Fruit fly (Drosophila melanogaster) whole organism, pupa: Measurements from ENCODE around the gene Mst36Fb.
A peak's percentile ranks its signal among the peaks of the same experiment; 100 is the strongest.

ENCODE experiments used
- CG10348 ChIP-seq: fragments of 200-800 bp; sonication (Bioruptor generic); IDR thresholded peaks from 2 replicates; pipeline ENCODE4 v1.3.6; 2022; ENCODE audit warnings: missing biosample characterization, missing genetic modification characterization
- CG12605 ChIP-seq: fragments of 200-800 bp; sonication (Bioruptor generic); IDR thresholded peaks from 2 replicates; pipeline ENCODE4 v1.3.6; 2022; ENCODE audit warnings: missing biosample characterization, missing genetic modification characterization
- CG13204 ChIP-seq: fragments of 200-800 bp; sonication (Bioruptor generic); optimal IDR thresholded peaks from 2 replicates; lab custom pipeline; 2018; ENCODE audit warnings: missing biosample characterization, mild to moderate bottlenecking, missing genetic modification characterization, moderate library complexity
- CG14655 ChIP-seq: fragments of 200-800 bp; sonication (Bioruptor generic); optimal IDR thresholded peaks from 3 replicates; lab custom pipeline; 2017; ENCODE audit warnings: mild to moderate bottlenecking, missing biosample characterization, missing genetic modification reagents, missing genetic modification characterization
- CG15710 ChIP-seq: fragments of 200-800 bp; sonication (Bioruptor generic); optimal IDR thresholded peaks from 2 replicates; lab custom pipeline; 2018; ENCODE audit warnings: missing biosample characterization, mild to moderate bottlenecking, missing genetic modification characterization, moderate library complexity
- CG17806 ChIP-seq: fragments of 200-800 bp; sonication (Bioruptor generic); optimal IDR thresholded peaks from 2 replicates; lab custom pipeline; 2018; ENCODE audit warnings: missing biosample characterization, mild to moderate bottlenecking, missing genetic modification characterization, moderate library complexity
- CG32121 ChIP-seq: fragments of 200-800 bp; sonication (Bioruptor generic); IDR thresholded peaks from 2 replicates; pipeline ENCODE4 v1.3.6; 2022; ENCODE audit warnings: missing biosample characterization, missing genetic modification characterization
- CG34367 ChIP-seq: fragments of 200-800 bp; sonication (Bioruptor generic); optimal IDR thresholded peaks from 2 replicates; lab custom pipeline; 2018; ENCODE audit warnings: missing biosample characterization, mild to moderate bottlenecking, missing genetic modification characterization
- CG4496 ChIP-seq: fragments of 200-800 bp; sonication (Bioruptor generic); IDR thresholded peaks from 3 replicates; pipeline ENCODE4 v1.3.6; 2022; ENCODE audit warnings: missing biosample characterization, missing genetic modification characterization
- CG8159 ChIP-seq: fragments of 200-800 bp; sonication (Bioruptor generic); optimal IDR thresholded peaks from 3 replicates; lab custom pipeline; 2018; ENCODE audit warnings: missing biosample characterization, mild to moderate bottlenecking, missing genetic modification characterization, moderate library complexity
- CG8301 ChIP-seq: fragments of 200-800 bp; sonication (Bioruptor generic); optimal IDR thresholded peaks from 2 replicates; lab custom pipeline; 2018; ENCODE audit warnings: missing biosample characterization, mild to moderate bottlenecking, missing genetic modification characterization
- CG9948 ChIP-seq: fragments of 200-800 bp; sonication (Bioruptor generic); optimal IDR thresholded peaks from 2 replicates; lab custom pipeline; 2018; ENCODE audit warnings: missing biosample characterization, mild to moderate bottlenecking, missing genetic modification characterization, moderate library complexity
- D1 ChIP-seq: fragments of 200-800 bp; sonication (Bioruptor generic); optimal IDR thresholded peaks from 2 replicates; lab custom pipeline; 2018; ENCODE audit warnings: missing biosample characterization, mild to moderate bottlenecking, missing genetic modification characterization, moderate library complexity
- EcR ChIP-seq: fragments of 200-800 bp; sonication (Bioruptor generic); optimal IDR thresholded peaks from 3 replicates; lab custom pipeline; 2019; ENCODE audit warnings: missing biosample characterization, missing genetic modification characterization, mild to moderate bottlenecking, moderate library complexity, missing genetic modification reagents
- Ets98B ChIP-seq: fragments of 200-800 bp; sonication (Bioruptor generic); IDR thresholded peaks from 2 replicates; pipeline ENCODE4 v1.3.6; 2022; ENCODE audit warnings: missing biosample characterization, missing genetic modification characterization
- Pif1A ChIP-seq: fragments of 200-800 bp; sonication (Bioruptor generic); optimal IDR thresholded peaks from 3 replicates; lab custom pipeline; 2016; ENCODE audit warnings: missing biosample characterization, missing genetic modification characterization
- Pif1B ChIP-seq: fragments of 200-800 bp; sonication (Bioruptor generic); optimal IDR thresholded peaks from 3 replicates; lab custom pipeline; 2016; ENCODE audit warnings: missing biosample characterization, missing genetic modification characterization
- Snoo ChIP-seq: fragments of 200-800 bp; sonication (Bioruptor generic); optimal IDR thresholded peaks from 3 replicates; lab custom pipeline; 2017; ENCODE audit warnings: missing biosample characterization, mild to moderate bottlenecking, missing genetic modification characterization, inconsistent platforms
- fd96Ca ChIP-seq: fragments of 200-800 bp; sonication (Bioruptor generic); IDR thresholded peaks from 3 replicates; pipeline ENCODE4 v1.3.6; 2022; ENCODE audit warnings: missing biosample characterization, missing genetic modification characterization
- gl ChIP-seq: fragments of 200-800 bp; sonication (Bioruptor generic); optimal IDR thresholded peaks from 2 replicates; lab custom pipeline; 2018; ENCODE audit warnings: missing biosample characterization, mild to moderate bottlenecking, missing genetic modification characterization
- rn ChIP-seq: fragments of 200-800 bp; sonication (Bioruptor generic); IDR thresholded peaks from 2 replicates; pipeline ENCODE4 v1.3.6; 2022; ENCODE audit warnings: missing biosample characterization, missing genetic modification characterization

Mst36Fb gene

dm6 chr2L:18698559-18699130 is 23.8 kb upstream of the Mst36Fb start, which contains the start of gene CG10341:
Gene CG10341 (plus strand): TSS chr2L:18698714.
- TF ChIP-seq CG15710 (tag; lab: Kevin White, UChicago) = no peak
- no peak for TF ChIP-seq rn
- TF ChIP-seq Snoo (tag; lab: Kevin White, UChicago) = no peak
- TF ChIP-seq CG13204 (GFP tag; lab: Kevin White, UChicago) = no peak
- no peak for TF ChIP-seq CG10348 (GFP tag; lab: Robert Waterston, UW)
- no peak for TF ChIP-seq Pif1B (GFP tag; lab: Kevin White, UChicago)
- no peak for TF ChIP-seq CG17806
- no peak for TF ChIP-seq D1
- TF ChIP-seq CG14655 (GFP tag; lab: Kevin White, UChicago) = no peak
- TF ChIP-seq CG34367 (tag; lab: Kevin White, UChicago) = no peak
- no peak for TF ChIP-seq gl (tag; lab: Kevin White, UChicago)
- TF ChIP-seq Pif1A (GFP tag; lab: Kevin White, UChicago) = no peak
- no peak for TF ChIP-seq CG8301
- TF ChIP-seq Ets98B (GFP tag; lab: Robert Waterston, UW) = no peak
- TF ChIP-seq CG12605 = no peak
- TF ChIP-seq CG9948 (tag; lab: Kevin White, UChicago) = no peak
- TF ChIP-seq CG4496 (GFP tag; lab: Robert Waterston, UW) = no peak
- no peak for TF ChIP-seq EcR

dm6 chr2L:18695404-18695804 is 20.5 kb upstream of the Mst36Fb start, which contains the start of the genes CG10383 and CG10338:
Gene CG10383 (minus strand): TSS chr2L:18695602.
Gene CG10338 (plus strand): TSS chr2L:18695664.
- TF ChIP-seq CG34367 (tag; lab: Kevin White, UChicago) = peak; percentile 73
- TF ChIP-seq CG10348 (GFP tag; lab: Robert Waterston, UW) = peak; percentile 89
- TF ChIP-seq CG4496 (GFP tag; lab: Robert Waterston, UW) = peak; percentile 95
- peak; percentile 80 for TF ChIP-seq Pif1B (GFP tag; lab: Kevin White, UChicago)
- TF ChIP-seq CG32121 (GFP tag; lab: Robert Waterston, UW) = peak; percentile 87
- TF ChIP-seq CG13204 (GFP tag; lab: Kevin White, UChicago) = no peak
- TF ChIP-seq rn = peak; percentile 80
- TF ChIP-seq fd96Ca (GFP tag; lab: Robert Waterston, UW) = peak; percentile 94
- TF ChIP-seq CG8301 = peak; percentile 77
- TF ChIP-seq CG12605 = peak; percentile 75
- TF ChIP-seq CG15710 (tag; lab: Kevin White, UChicago) = peak; percentile 61
- peak; percentile 23 for TF ChIP-seq gl (tag; lab: Kevin White, UChicago)
- no peak for TF ChIP-seq Pif1A (GFP tag; lab: Kevin White, UChicago)
- peak; percentile 71 for TF ChIP-seq CG8159 (tag; lab: Kevin White, UChicago)
- no peak for TF ChIP-seq D1
- peak; percentile 72 for TF ChIP-seq CG17806
- peak; percentile 72 for TF ChIP-seq CG14655 (GFP tag; lab: Kevin White, UChicago)
- TF ChIP-seq Ets98B (GFP tag; lab: Robert Waterston, UW) = peak; percentile 94
- TF ChIP-seq Snoo (tag; lab: Kevin White, UChicago) = peak; percentile 79
- TF ChIP-seq CG9948 (tag; lab: Kevin White, UChicago) = peak; percentile 70
- peak; percentile 10 for TF ChIP-seq EcR

dm6 chr2L:18694724-18695105 is 19.8 kb upstream of the Mst36Fb start:
- TF ChIP-seq Ets98B (GFP tag; lab: Robert Waterston, UW) = peak; percentile 39
- TF ChIP-seq CG8159 (tag; lab: Kevin White, UChicago) = peak; percentile 14
- TF ChIP-seq Pif1B (GFP tag; lab: Kevin White, UChicago) = peak; percentile 17
- peak; percentile 30 for TF ChIP-seq CG8301
- TF ChIP-seq CG9948 (tag; lab: Kevin White, UChicago) = peak; percentile 37
- peak; percentile 19 for TF ChIP-seq CG34367 (tag; lab: Kevin White, UChicago)
- no peak for TF ChIP-seq rn
- no peak for TF ChIP-seq Snoo (tag; lab: Kevin White, UChicago)
- peak; percentile 54 for TF ChIP-seq CG12605
- TF ChIP-seq CG10348 (GFP tag; lab: Robert Waterston, UW) = no peak
- no peak for TF ChIP-seq CG13204 (GFP tag; lab: Kevin White, UChicago)
- TF ChIP-seq fd96Ca (GFP tag; lab: Robert Waterston, UW) = peak; percentile 61; the same call in 1 of the 3 replicates
- TF ChIP-seq CG15710 (tag; lab: Kevin White, UChicago) = peak; percentile 48
- TF ChIP-seq CG4496 (GFP tag; lab: Robert Waterston, UW) = peak; percentile 74
- TF ChIP-seq gl (tag; lab: Kevin White, UChicago) = no peak
- peak; percentile 46 for TF ChIP-seq CG17806
- peak; percentile 57 for TF ChIP-seq Pif1A (GFP tag; lab: Kevin White, UChicago)
- TF ChIP-seq D1 = no peak
- TF ChIP-seq CG14655 (GFP tag; lab: Kevin White, UChicago) = peak; percentile 10
- TF ChIP-seq EcR = no peak
- 0 out of 2 replicates have a peak, but pooled peaks have one; percentile 10 for TF ChIP-seq CG32121 (GFP tag; lab: Robert Waterston, UW)

- peak; percentile 33 for TF ChIP-seq CG17806
- TF ChIP-seq CG9948 (tag; lab: Kevin White, UChicago) = peak; percentile 19
- no peak for TF ChIP-seq Pif1A (GFP tag; lab: Kevin White, UChicago)
- no peak for TF ChIP-seq CG8301
- peak; percentile 37; the same call in 1 of the 2 replicates for TF ChIP-seq CG32121 (GFP tag; lab: Robert Waterston, UW)
- peak; percentile 74 for TF ChIP-seq CG4496 (GFP tag; lab: Robert Waterston, UW)
- peak; percentile 5 for TF ChIP-seq CG34367 (tag; lab: Kevin White, UChicago)
- TF ChIP-seq Snoo (tag; lab: Kevin White, UChicago) = peak; percentile 27
- no peak for TF ChIP-seq CG14655 (GFP tag; lab: Kevin White, UChicago)
- TF ChIP-seq CG8159 (tag; lab: Kevin White, UChicago) = no peak
- TF ChIP-seq CG10348 (GFP tag; lab: Robert Waterston, UW) = 0 out of 2 replicates have a peak, but pooled peaks have one; percentile 38
- TF ChIP-seq CG13204 (GFP tag; lab: Kevin White, UChicago) = no peak
- TF ChIP-seq EcR = peak; percentile 9
- no peak for TF ChIP-seq gl (tag; lab: Kevin White, UChicago)
- no peak for TF ChIP-seq D1
- TF ChIP-seq Pif1B (GFP tag; lab: Kevin White, UChicago) = no peak
- TF ChIP-seq fd96Ca (GFP tag; lab: Robert Waterston, UW) = 0 out of 3 replicates have a peak, but pooled peaks have one; percentile 7
- no peak for TF ChIP-seq rn
- TF ChIP-seq CG15710 (tag; lab: Kevin White, UChicago) = peak; percentile 41
- peak; percentile 38; the same call in 1 of the 2 replicates for TF ChIP-seq Ets98B (GFP tag; lab: Robert Waterston, UW)
- peak; percentile 65; the same call in 1 of the 2 replicates for TF ChIP-seq CG12605
Measured at dm6 chr2L:18693877-18694723, 19.2 kb upstream of the Mst36Fb start.
